Worm (Caenorhabditis elegans): ENCODE data around the gene cup-14.

DNA sequence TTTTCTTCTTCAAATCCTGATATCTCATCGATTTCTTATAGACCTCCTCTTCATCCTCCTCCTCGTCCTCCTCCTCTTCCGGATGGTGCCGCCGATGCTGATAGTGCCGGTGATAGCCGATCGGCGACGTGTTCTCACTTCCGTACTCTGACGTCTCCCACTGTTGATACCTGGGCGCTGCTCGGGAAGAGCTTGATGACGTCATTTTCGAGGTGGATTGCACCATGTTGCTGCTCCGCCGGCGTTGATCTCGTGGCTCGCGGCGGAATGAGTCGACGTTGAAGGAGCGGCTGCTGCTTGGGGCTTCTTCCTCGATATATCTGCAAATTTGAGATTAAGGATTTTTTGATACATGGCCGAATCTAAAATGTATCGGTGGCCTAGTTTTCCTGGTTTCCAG, 33.6 kb downstream of the cup-14 start:
- TF ChIP-seq ZK546.5 (tag; optimal IDR thresholded peaks at IDR 0.05) (no peak), unc-62 (GFP tag; optimal IDR thresholded peaks at IDR 0.05 in 1 of 2) (no peak), unc-62 (tag; optimal IDR thresholded peaks at IDR 0.05) (no peak), ceh-28 (tag; optimal IDR thresholded peaks at IDR 0.05) (no peak), lin-13 (GFP tag; optimal IDR thresholded peaks at IDR 0.05) (no peak), dpl-1 (GFP tag; optimal IDR thresholded peaks at IDR 0.05) (no peak), ceh-20 (GFP tag; IDR thresholded peaks at IDR 0.05) (no peak), zag-1 (tag; optimal IDR thresholded peaks at IDR 0.05) (no peak), hif-1 (tag; optimal IDR thresholded peaks at IDR 0.05) (no peak), nhr-77 (tag; optimal IDR thresholded peaks at IDR 0.05) (no peak), ces-1 (GFP tag; optimal IDR thresholded peaks at IDR 0.05) (no peak), tra-1 (GFP tag; IDR thresholded peaks at IDR 0.05) (no peak), D1046.2 (GFP tag; IDR thresholded peaks at IDR 0.05) (no peak), ama-1 (optimal IDR thresholded peaks at IDR 0.05) (no peak), nhr-237 (tag; optimal IDR thresholded peaks at IDR 0.05) (no peak)

Data from whole organism, L4 larva.